Fruit fly (Drosophila melanogaster) whole organism, pupa: ENCODE data around the gene Ufl1.

ENCODE experiments used
- CG10348 ChIP-seq: fragments of 200-800 bp; sonication (Bioruptor generic); IDR thresholded peaks from 2 replicates; pipeline ENCODE4 v1.3.6; 2022; ENCODE audit warnings: missing biosample characterization, missing genetic modification characterization
- CG12605 ChIP-seq: fragments of 200-800 bp; sonication (Bioruptor generic); IDR thresholded peaks from 2 replicates; pipeline ENCODE4 v1.3.6; 2022; ENCODE audit warnings: missing biosample characterization, missing genetic modification characterization
- CG13204 ChIP-seq: fragments of 200-800 bp; sonication (Bioruptor generic); optimal IDR thresholded peaks from 2 replicates; lab custom pipeline; 2018; ENCODE audit warnings: missing biosample characterization, mild to moderate bottlenecking, missing genetic modification characterization, moderate library complexity
- CG14655 ChIP-seq: fragments of 200-800 bp; sonication (Bioruptor generic); optimal IDR thresholded peaks from 3 replicates; lab custom pipeline; 2017; ENCODE audit warnings: mild to moderate bottlenecking, missing biosample characterization, missing genetic modification reagents, missing genetic modification characterization
- CG15710 ChIP-seq: fragments of 200-800 bp; sonication (Bioruptor generic); optimal IDR thresholded peaks from 2 replicates; lab custom pipeline; 2018; ENCODE audit warnings: missing biosample characterization, mild to moderate bottlenecking, missing genetic modification characterization, moderate library complexity
- CG17806 ChIP-seq: fragments of 200-800 bp; sonication (Bioruptor generic); optimal IDR thresholded peaks from 2 replicates; lab custom pipeline; 2018; ENCODE audit warnings: missing biosample characterization, mild to moderate bottlenecking, missing genetic modification characterization, moderate library complexity
- CG32121 ChIP-seq: fragments of 200-800 bp; sonication (Bioruptor generic); IDR thresholded peaks from 2 replicates; pipeline ENCODE4 v1.3.6; 2022; ENCODE audit warnings: missing biosample characterization, missing genetic modification characterization
- CG34367 ChIP-seq: fragments of 200-800 bp; sonication (Bioruptor generic); optimal IDR thresholded peaks from 2 replicates; lab custom pipeline; 2018; ENCODE audit warnings: missing biosample characterization, mild to moderate bottlenecking, missing genetic modification characterization
- CG4496 ChIP-seq: fragments of 200-800 bp; sonication (Bioruptor generic); IDR thresholded peaks from 3 replicates; pipeline ENCODE4 v1.3.6; 2022; ENCODE audit warnings: missing biosample characterization, missing genetic modification characterization
- CG8159 ChIP-seq: fragments of 200-800 bp; sonication (Bioruptor generic); optimal IDR thresholded peaks from 3 replicates; lab custom pipeline; 2018; ENCODE audit warnings: missing biosample characterization, mild to moderate bottlenecking, missing genetic modification characterization, moderate library complexity
- CG8301 ChIP-seq: fragments of 200-800 bp; sonication (Bioruptor generic); optimal IDR thresholded peaks from 2 replicates; lab custom pipeline; 2018; ENCODE audit warnings: missing biosample characterization, mild to moderate bottlenecking, missing genetic modification characterization
- CG9948 ChIP-seq: fragments of 200-800 bp; sonication (Bioruptor generic); optimal IDR thresholded peaks from 2 replicates; lab custom pipeline; 2018; ENCODE audit warnings: missing biosample characterization, mild to moderate bottlenecking, missing genetic modification characterization, moderate library complexity
- D1 ChIP-seq: fragments of 200-800 bp; sonication (Bioruptor generic); optimal IDR thresholded peaks from 2 replicates; lab custom pipeline; 2018; ENCODE audit warnings: missing biosample characterization, mild to moderate bottlenecking, missing genetic modification characterization, moderate library complexity
- EcR ChIP-seq: fragments of 200-800 bp; sonication (Bioruptor generic); optimal IDR thresholded peaks from 3 replicates; lab custom pipeline; 2019; ENCODE audit warnings: missing biosample characterization, missing genetic modification characterization, mild to moderate bottlenecking, moderate library complexity, missing genetic modification reagents
- Ets98B ChIP-seq: fragments of 200-800 bp; sonication (Bioruptor generic); IDR thresholded peaks from 2 replicates; pipeline ENCODE4 v1.3.6; 2022; ENCODE audit warnings: missing biosample characterization, missing genetic modification characterization
- Pif1A ChIP-seq: fragments of 200-800 bp; sonication (Bioruptor generic); optimal IDR thresholded peaks from 3 replicates; lab custom pipeline; 2016; ENCODE audit warnings: missing biosample characterization, missing genetic modification characterization
- Pif1B ChIP-seq: fragments of 200-800 bp; sonication (Bioruptor generic); optimal IDR thresholded peaks from 3 replicates; lab custom pipeline; 2016; ENCODE audit warnings: missing biosample characterization, missing genetic modification characterization
- Snoo ChIP-seq: fragments of 200-800 bp; sonication (Bioruptor generic); optimal IDR thresholded peaks from 3 replicates; lab custom pipeline; 2017; ENCODE audit warnings: missing biosample characterization, mild to moderate bottlenecking, missing genetic modification characterization, inconsistent platforms
- fd96Ca ChIP-seq: fragments of 200-800 bp; sonication (Bioruptor generic); IDR thresholded peaks from 3 replicates; pipeline ENCODE4 v1.3.6; 2022; ENCODE audit warnings: missing biosample characterization, missing genetic modification characterization
- gl ChIP-seq: fragments of 200-800 bp; sonication (Bioruptor generic); optimal IDR thresholded peaks from 2 replicates; lab custom pipeline; 2018; ENCODE audit warnings: missing biosample characterization, mild to moderate bottlenecking, missing genetic modification characterization
- rn ChIP-seq: fragments of 200-800 bp; sonication (Bioruptor generic); IDR thresholded peaks from 2 replicates; pipeline ENCODE4 v1.3.6; 2022; ENCODE audit warnings: missing biosample characterization, missing genetic modification characterization

Ufl1 gene

dm6 chr3R:7090337-7090830 lies 16.1 kb upstream of the Ufl1 start:
- TF ChIP-seq CG14655 (GFP tag; lab: Kevin White, UChicago) (no peak), CG15710 (tag; lab: Kevin White, UChicago) (peak; percentile 10), CG8159 (tag; lab: Kevin White, UChicago) (no peak), CG4496 (GFP tag; lab: Robert Waterston, UW) (no peak; the same call in 2 of the 3 replicates), gl (tag; lab: Kevin White, UChicago) (no peak), Pif1B (GFP tag; lab: Kevin White, UChicago) (no peak), CG13204 (no peak), CG8301 (tag; lab: Kevin White, UChicago) (no peak), CG32121 (GFP tag; lab: Robert Waterston, UW) (peak; percentile 14; the same call in 1 of the 2 replicates), Pif1A (peak; percentile 6), Ets98B (no peak), CG17806 (peak; percentile 5), CG9948 (tag; lab: Kevin White, UChicago) (no peak), CG34367 (no peak)

- TF ChIP-seq EcR (GFP tag; lab: Kevin White, UChicago) (no peak), CG8159 (tag; lab: Kevin White, UChicago) (peak; percentile 32), CG4496 (GFP tag; lab: Robert Waterston, UW) (peak; percentile 45; the same call in 1 of the 3 replicates)
Measured at dm6 chr3R:7089522-7090336, 15.5 kb upstream of the Ufl1 start.

DNA sequence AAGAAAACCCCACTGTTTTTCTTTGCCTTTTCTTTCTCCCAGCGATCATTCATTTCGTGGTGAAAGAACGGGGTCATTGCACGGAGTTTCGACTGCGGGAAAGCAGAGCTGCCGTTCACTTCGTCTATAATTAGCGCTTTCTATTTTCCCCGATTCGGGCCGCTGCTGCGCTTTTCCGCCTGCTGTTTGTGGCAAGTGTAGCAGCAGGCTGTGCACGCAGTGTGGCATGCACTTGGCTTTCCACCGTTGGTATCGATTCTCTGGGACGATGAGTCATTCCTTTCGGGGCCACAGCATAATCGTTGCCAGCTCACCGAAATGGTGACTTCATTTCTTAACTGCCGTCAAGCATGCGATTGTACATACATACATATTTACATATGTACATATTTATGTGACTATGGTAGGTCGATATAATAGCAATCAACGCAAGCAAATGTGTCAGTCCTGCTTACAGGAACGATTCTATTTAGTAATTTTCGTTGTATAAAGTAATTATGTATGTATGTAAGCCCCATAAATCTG lies 14.6 kb upstream of the Ufl1 start:
- TF ChIP-seq fd96Ca (GFP tag; lab: Robert Waterston, UW) (peak; percentile 53; the same call in 1 of the 3 replicates), Pif1A (peak; percentile 20), CG8159 (tag; lab: Kevin White, UChicago) (no peak), rn (GFP tag; lab: Robert Waterston, UW) (no peak), Pif1B (GFP tag; lab: Kevin White, UChicago) (no peak), EcR (GFP tag; lab: Kevin White, UChicago) (peak; percentile 86), CG4496 (GFP tag; lab: Robert Waterston, UW) (0 out of 3 replicates have a peak, but pooled peaks have one; percentile 15), Snoo (tag; lab: Kevin White, UChicago) (no peak), Ets98B (no peak; the same call in 1 of the 2 replicates)
- TF ChIP-seq, all 21 proteins: peak for 4

DNA sequence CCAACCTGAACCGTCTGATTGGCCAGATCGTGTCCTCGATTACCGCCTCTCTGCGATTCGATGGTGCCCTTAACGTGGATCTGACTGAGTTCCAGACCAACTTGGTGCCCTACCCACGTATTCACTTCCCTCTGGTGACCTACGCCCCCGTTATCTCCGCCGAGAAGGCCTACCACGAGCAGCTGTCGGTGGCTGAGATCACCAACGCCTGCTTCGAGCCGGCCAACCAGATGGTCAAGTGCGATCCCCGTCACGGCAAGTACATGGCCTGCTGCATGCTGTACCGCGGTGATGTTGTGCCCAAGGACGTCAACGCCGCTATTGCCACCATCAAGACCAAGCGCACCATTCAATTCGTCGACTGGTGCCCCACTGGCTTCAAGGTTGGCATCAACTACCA lies 13.7 kb upstream of the Ufl1 start:
- TF ChIP-seq CG14655 (GFP tag; lab: Kevin White, UChicago): no peak
- no peak for TF ChIP-seq fd96Ca (GFP tag; lab: Robert Waterston, UW)
- no peak for TF ChIP-seq Pif1B (GFP tag; lab: Kevin White, UChicago)
- no peak for TF ChIP-seq Snoo (tag; lab: Kevin White, UChicago)
- TF ChIP-seq CG12605 (GFP tag; lab: Robert Waterston, UW): no peak
- no peak for TF ChIP-seq CG17806
- no peak for TF ChIP-seq CG8159 (tag; lab: Kevin White, UChicago)
- TF ChIP-seq CG13204: no peak
- no peak for TF ChIP-seq D1
- no peak for TF ChIP-seq CG9948 (tag; lab: Kevin White, UChicago)
- TF ChIP-seq gl (tag; lab: Kevin White, UChicago): no peak
- TF ChIP-seq CG32121 (GFP tag; lab: Robert Waterston, UW): no peak
- TF ChIP-seq Ets98B: no peak
- TF ChIP-seq CG10348 (GFP tag; lab: Robert Waterston, UW): no peak

DNA sequence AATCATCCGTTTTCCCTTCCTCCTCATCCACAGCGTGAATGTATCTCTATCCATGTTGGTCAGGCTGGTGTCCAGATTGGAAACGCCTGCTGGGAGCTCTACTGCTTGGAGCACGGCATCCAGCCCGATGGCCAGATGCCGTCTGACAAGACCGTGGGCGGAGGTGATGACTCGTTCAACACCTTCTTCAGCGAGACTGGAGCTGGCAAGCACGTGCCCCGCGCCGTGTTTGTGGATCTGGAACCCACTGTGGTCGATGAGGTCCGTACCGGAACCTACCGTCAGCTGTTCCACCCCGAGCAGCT lies 12.9 kb upstream of the Ufl1 start:
- TF ChIP-seq CG9948 (tag; lab: Kevin White, UChicago) (no peak), CG32121 (GFP tag; lab: Robert Waterston, UW) (peak; percentile 26; the same call in 1 of the 2 replicates)
- TF ChIP-seq, all 21 proteins: peak for 1

DNA sequence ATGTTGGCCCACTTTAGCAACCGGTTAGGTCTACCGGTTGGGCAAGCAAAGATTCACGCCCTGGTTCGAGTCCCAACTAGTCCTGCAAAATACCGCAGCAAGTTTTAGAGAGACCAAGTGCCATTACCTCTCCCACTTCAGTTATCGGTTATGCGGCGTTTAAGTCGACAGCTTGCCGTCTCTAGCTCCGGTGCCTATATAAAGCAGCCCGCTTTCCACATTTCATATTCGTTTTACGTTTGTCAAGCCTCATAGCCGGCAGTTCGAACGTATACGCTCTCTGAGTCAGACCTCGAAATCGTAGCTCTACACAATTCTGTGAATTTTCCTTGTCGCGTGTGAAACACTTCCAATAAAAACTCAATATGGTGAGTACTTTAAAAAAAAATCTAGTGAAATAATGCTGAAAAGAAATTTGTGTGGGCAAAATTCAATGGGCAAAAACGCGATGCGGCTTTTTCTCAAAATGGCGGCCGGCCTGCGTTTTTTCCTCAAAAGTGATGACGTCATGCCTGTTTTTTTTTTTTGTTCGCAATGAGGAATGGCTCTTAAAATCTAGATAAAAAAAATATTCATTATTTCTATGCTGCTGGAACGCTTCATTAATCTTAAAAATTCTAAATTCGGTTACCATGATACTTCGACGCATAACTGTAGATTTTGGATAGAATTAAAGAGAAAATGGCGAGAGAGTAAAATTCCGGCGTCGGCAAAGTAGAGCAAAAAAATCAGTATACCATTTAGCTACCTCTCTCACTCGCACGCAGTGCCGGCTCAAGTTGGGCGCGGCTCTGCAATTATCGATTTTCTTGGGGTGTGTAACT lies 12.3 kb upstream of the Ufl1 start, which contains the start of gene alphaTub84B:
Gene alphaTub84B, plus strand, starts transcription at position 223 of the 824 bp plus-strand sequence.
- TF ChIP-seq Pif1B (GFP tag; lab: Kevin White, UChicago) (peak; percentile 69), gl (tag; lab: Kevin White, UChicago) (peak; percentile 25), Snoo (tag; lab: Kevin White, UChicago) (peak; percentile 71), CG14655 (GFP tag; lab: Kevin White, UChicago) (no peak), Ets98B (peak; percentile 70), D1 (no peak), CG4496 (GFP tag; lab: Robert Waterston, UW) (peak; percentile 57; the same call in 1 of the 3 replicates), CG8159 (tag; lab: Kevin White, UChicago) (peak; percentile 27), fd96Ca (GFP tag; lab: Robert Waterston, UW) (peak; percentile 54; the same call in 1 of the 3 replicates), CG12605 (GFP tag; lab: Robert Waterston, UW) (peak; percentile 54), CG15710 (tag; lab: Kevin White, UChicago) (peak; percentile 35), CG8301 (tag; lab: Kevin White, UChicago) (peak; percentile 24), Pif1A (peak; percentile 52), CG13204 (peak; percentile 61), rn (GFP tag; lab: Robert Waterston, UW) (no peak), CG34367 (peak; percentile 29), EcR (GFP tag; lab: Kevin White, UChicago) (peak; percentile 31), CG32121 (GFP tag; lab: Robert Waterston, UW) (0 out of 2 replicates have a peak, but pooled peaks have one; percentile 24), CG10348 (GFP tag; lab: Robert Waterston, UW) (no peak), CG17806 (no peak), CG9948 (tag; lab: Kevin White, UChicago) (peak; percentile 4)
